Fruit fly (Drosophila melanogaster): ENCODE results near the gene CG34273.

The CG34273 gene

dm6 chr3R:14558383-14558883 lies 41.6 kb downstream of the CG34273 start (continued):
- TF ChIP-seq CG12071 (GFP tag; optimal IDR thresholded peaks at IDR 0.05): peak; percentile 86
- peak; percentile 89 for TF ChIP-seq HLH54F (GFP tag; optimal IDR thresholded peaks at IDR 0.05)
- no peak for TF ChIP-seq vnd (GFP tag; IDR thresholded peaks at IDR 0.05; ENCODE audit: partially characterized antibody)
- TF ChIP-seq fd96Cb (tag; optimal IDR thresholded peaks at IDR 0.05): peak; percentile 92
- TF ChIP-seq ranshi (GFP tag; IDR thresholded peaks at IDR 0.05): peak; percentile 82
- no peak for TF ChIP-seq sc (optimal IDR thresholded peaks at IDR 0.05)
- TF ChIP-seq sc (GFP tag; optimal IDR thresholded peaks at IDR 0.05): peak; percentile 84
- TF ChIP-seq CG1233 (GFP tag; optimal IDR thresholded peaks at IDR 0.05): peak; percentile 89
- TF ChIP-seq D19B (GFP tag; optimal IDR thresholded peaks at IDR 0.05): peak; percentile 87
- peak; percentile 86 for TF ChIP-seq CG14050 (GFP tag; IDR thresholded peaks at IDR 0.05)
- TF ChIP-seq schlank (tag; optimal IDR thresholded peaks at IDR 0.05): peak; percentile 79
- TF ChIP-seq Stat92E (GFP tag; optimal IDR thresholded peaks at IDR 0.05): no peak
- TF ChIP-seq Blimp-1 (GFP tag; optimal IDR thresholded peaks at IDR 0.05): peak; percentile 89
- no peak for TF ChIP-seq CG15073 (GFP tag; optimal IDR thresholded peaks at IDR 0.05)
- TF ChIP-seq CG9797 (GFP tag; optimal IDR thresholded peaks at IDR 0.05): no peak
- TF ChIP-seq NC2α (GFP tag; optimal IDR thresholded peaks at IDR 0.05): peak; percentile 69
- no peak for TF ChIP-seq CG15479 (GFP tag; optimal IDR thresholded peaks at IDR 0.05)
- peak; percentile 85 for TF ChIP-seq kah (GFP tag; optimal IDR thresholded peaks at IDR 0.05)
- peak; percentile 82 for TF ChIP-seq CG8359 (GFP tag; optimal IDR thresholded peaks at IDR 0.05; ENCODE audit: borderline replicate concordance)
- peak; percentile 91 for TF ChIP-seq CG18619 (GFP tag; optimal IDR thresholded peaks at IDR 0.05)
- peak; percentile 86 for TF ChIP-seq wor (GFP tag; IDR thresholded peaks at IDR 0.05)
- 0 out of 2 replicates have a peak, but pooled peaks have one; percentile 33 for TF ChIP-seq aop (GFP tag; IDR thresholded peaks at IDR 0.05)
- peak; percentile 91 for TF ChIP-seq B-H2 (GFP tag; optimal IDR thresholded peaks at IDR 0.05)
- TF ChIP-seq Sox100B (GFP tag; optimal IDR thresholded peaks at IDR 0.05): peak; percentile 97
- TF ChIP-seq CG9609 (GFP tag; optimal IDR thresholded peaks at IDR 0.05): peak; percentile 87
- TF ChIP-seq pum (GFP tag; optimal IDR thresholded peaks at IDR 0.05): peak; percentile 79
- TF ChIP-seq CG4404 (GFP tag; IDR thresholded peaks at IDR 0.05): peak; percentile 70
- peak; percentile 62 for TF ChIP-seq MBD-R2 (GFP tag; IDR thresholded peaks at IDR 0.05)
- TF ChIP-seq Nf-YC (tag; optimal IDR thresholded peaks at IDR 0.05): peak; percentile 83
- TF ChIP-seq Myb (GFP tag; optimal IDR thresholded peaks at IDR 0.05): peak; percentile 80
- no peak; the same call in 1 of the 2 replicates for TF ChIP-seq CG11696 (GFP tag; IDR thresholded peaks at IDR 0.05)
- peak; percentile 78 for TF ChIP-seq CG33213 (GFP tag; optimal IDR thresholded peaks at IDR 0.05)
- no peak for TF ChIP-seq cad (GFP tag; optimal IDR thresholded peaks at IDR 0.05)
- peak; percentile 76 for TF ChIP-seq CG6654 (GFP tag; optimal IDR thresholded peaks at IDR 0.05)
- peak; percentile 77 for TF ChIP-seq CG7357 (GFP tag; IDR thresholded peaks at IDR 0.05)
- peak; percentile 70 for TF ChIP-seq CG31388 (GFP tag; optimal IDR thresholded peaks at IDR 0.05)
- peak; percentile 85 for TF ChIP-seq CG5180 (GFP tag; optimal IDR thresholded peaks at IDR 0.05)
- peak; percentile 41 for TF ChIP-seq CG2202 (tag; optimal IDR thresholded peaks at IDR 0.05)
- peak; percentile 80 for TF ChIP-seq wdn (GFP tag; IDR thresholded peaks at IDR 0.05)
- TF ChIP-seq CG7928 (GFP tag; optimal IDR thresholded peaks at IDR 0.05): peak; percentile 73
- TF ChIP-seq en (GFP tag; optimal IDR thresholded peaks at IDR 0.05): peak; percentile 78
- TF ChIP-seq CG14710 (tag; optimal IDR thresholded peaks at IDR 0.05): peak; percentile 79
- TF ChIP-seq CG7271 (tag; optimal IDR thresholded peaks at IDR 0.05): no peak
- no peak for TF ChIP-seq prd (optimal IDR thresholded peaks at IDR 0.05)
- TF ChIP-seq prd (GFP tag; IDR thresholded peaks at IDR 0.05): peak; percentile 84
- peak; percentile 94 for TF ChIP-seq lilli (GFP tag; optimal IDR thresholded peaks at IDR 0.05)
- TF ChIP-seq E2f1 (GFP tag; IDR thresholded peaks at IDR 0.05): peak; percentile 78
- TF ChIP-seq CG2678 (tag; optimal IDR thresholded peaks at IDR 0.05): peak; percentile 96
- TF ChIP-seq CG10959 (GFP tag; IDR thresholded peaks at IDR 0.05): peak; percentile 42; the same call in 1 of the 2 replicates
- no peak for TF ChIP-seq CG2129 (GFP tag; IDR thresholded peaks at IDR 0.05; ENCODE audit: partially characterized antibody)
- TF ChIP-seq CG1529 (GFP tag; optimal IDR thresholded peaks at IDR 0.05): peak; percentile 88
